Fruit fly (Drosophila melanogaster) whole organism, embryonic: ENCODE results near the gene Tcs4.

Experiments used
- ATbp ChIP-seq: fragments of 200-800 bp; sonication (Bioruptor generic); optimal IDR thresholded peaks from 2 replicates; lab custom pipeline; 2017; ENCODE audit warnings: missing biosample characterization, mild to moderate bottlenecking, missing genetic modification characterization, missing genetic modification reagents
- Blimp-1 ChIP-seq: fragments of 200-800 bp; sonication (Bioruptor generic); optimal IDR thresholded peaks from 3 replicates; lab custom pipeline; 2018; ENCODE audit warnings: missing biosample characterization, missing genetic modification characterization, mild to moderate bottlenecking, moderate library complexity, missing genetic modification reagents
- CG10147 ChIP-seq: fragments of 200-800 bp; sonication (Bioruptor generic); optimal IDR thresholded peaks from 2 replicates; lab custom pipeline; 2019; ENCODE audit warnings: missing biosample characterization, mild to moderate bottlenecking, missing genetic modification characterization, moderate library complexity
- CG11398 ChIP-seq: fragments of 200-800 bp; sonication (Bioruptor generic); optimal IDR thresholded peaks from 2 replicates; lab custom pipeline; 2016; ENCODE audit warnings: missing biosample characterization, missing genetic modification characterization
- CG11696 ChIP-seq: fragments of 200-800 bp; sonication (Bioruptor generic); IDR thresholded peaks from 2 replicates; pipeline ENCODE4 v1.3.6; 2022; ENCODE audit warnings: missing biosample characterization, missing genetic modification characterization
- CG14710 ChIP-seq: fragments of 200-800 bp; sonication (Bioruptor generic); optimal IDR thresholded peaks from 3 replicates; lab custom pipeline; 2019; ENCODE audit warnings: missing biosample characterization, mild to moderate bottlenecking, missing genetic modification characterization, moderate library complexity
- CG15479 ChIP-seq: fragments of 200-800 bp; sonication (Bioruptor generic); optimal IDR thresholded peaks from 3 replicates; lab custom pipeline; 2019; ENCODE audit warnings: missing biosample characterization, mild to moderate bottlenecking, missing genetic modification characterization, moderate library complexity
- CG16815 ChIP-seq: fragments of 200-800 bp; sonication (Bioruptor generic); optimal IDR thresholded peaks from 3 replicates; lab custom pipeline; 2017; ENCODE audit warnings: missing biosample characterization, mild to moderate bottlenecking, missing genetic modification characterization
- CG31365 ChIP-seq: fragments of 200-800 bp; sonication (Bioruptor generic); optimal IDR thresholded peaks from 2 replicates; lab custom pipeline; 2018; ENCODE audit warnings: missing biosample characterization, mild to moderate bottlenecking, missing genetic modification characterization
- CG31388 ChIP-seq: fragments of 200-800 bp; sonication (Bioruptor generic); optimal IDR thresholded peaks from 2 replicates; lab custom pipeline; 2016; ENCODE audit warnings: missing biosample characterization, missing genetic modification characterization
- CG32772 ChIP-seq: fragments of 200-800 bp; sonication (Bioruptor generic); IDR thresholded peaks from 2 replicates; pipeline ENCODE4 v1.3.6; 2022; ENCODE audit warnings: missing biosample characterization, missing genetic modification characterization
- CG4617 ChIP-seq: fragments of 200-800 bp; sonication (Bioruptor generic); optimal IDR thresholded peaks from 3 replicates; lab custom pipeline; 2016; ENCODE audit warnings: missing biosample characterization, missing genetic modification characterization, borderline replicate concordance
- CG7271 ChIP-seq: fragments of 200-800 bp; sonication (Bioruptor generic); optimal IDR thresholded peaks from 2 replicates; lab custom pipeline; 2018; ENCODE audit warnings: missing biosample characterization, mild to moderate bottlenecking, missing genetic modification characterization, moderate library complexity
- CG7987 ChIP-seq: fragments of 200-800 bp; sonication (Bioruptor generic); optimal IDR thresholded peaks from 2 replicates; lab custom pipeline; 2018; ENCODE audit warnings: missing biosample characterization, mild to moderate bottlenecking, missing genetic modification characterization, moderate library complexity
- CG8359 ChIP-seq: fragments of 200-800 bp; sonication (Bioruptor generic); optimal IDR thresholded peaks from 2 replicates; lab custom pipeline; 2017; ENCODE audit warnings: missing biosample characterization, mild to moderate bottlenecking, missing genetic modification characterization, borderline replicate concordance
- CG8478 ChIP-seq: fragments of >200 bp; optimal IDR thresholded peaks from 2 replicates; lab custom pipeline; 2018
- CG8765 ChIP-seq: fragments of 200-800 bp; sonication (Bioruptor generic); IDR thresholded peaks from 2 replicates; pipeline ENCODE4 v1.3.6; 2022; ENCODE audit warnings: missing biosample characterization, missing genetic modification characterization
- CG9609 ChIP-seq: fragments of 200-800 bp; sonication (Bioruptor generic); optimal IDR thresholded peaks from 3 replicates; lab custom pipeline; 2016; ENCODE audit warnings: missing biosample characterization, missing genetic modification characterization
- ERR ChIP-seq: fragments of 200-800 bp; sonication (Bioruptor generic); optimal IDR thresholded peaks from 2 replicates; lab custom pipeline; 2016; ENCODE audit warnings: missing biosample characterization, missing genetic modification characterization
- Eip74EF ChIP-seq, 2 experiments: fragments of 200-800 bp in 1 of 2; fragments of >200 bp in 1 of 2; sonication (Bioruptor generic) in 1 of 2; optimal IDR thresholded peaks; 2 replicates each; lab custom pipeline; 2017 to 2019; ENCODE audit warnings: missing biosample characterization in 2 of 2, missing genetic modification characterization in 2 of 2, mild to moderate bottlenecking in 1 of 2, moderate library complexity in 1 of 2
- Ets97D ChIP-seq: fragments of 200-800 bp; sonication (Bioruptor generic); optimal IDR thresholded peaks from 3 replicates; lab custom pipeline; 2016; ENCODE audit warnings: missing biosample characterization, missing genetic modification characterization
- GATAe ChIP-seq: fragments of 200-800 bp; sonication (Bioruptor generic); conservative IDR thresholded peaks from 2 replicates; pipeline ENCODE4 v1.3.6; 2022; ENCODE audit warnings: missing biosample characterization, missing genetic modification characterization
- HLHmδ ChIP-seq: fragments of 200-800 bp; sonication (Bioruptor generic); optimal IDR thresholded peaks from 2 replicates; lab custom pipeline; 2018; ENCODE audit warnings: missing biosample characterization, mild to moderate bottlenecking, missing genetic modification characterization, moderate library complexity
- HmgZ ChIP-seq: fragments of 200-800 bp; sonication (Bioruptor generic); optimal IDR thresholded peaks from 2 replicates; lab custom pipeline; 2018; ENCODE audit warnings: missing biosample characterization, mild to moderate bottlenecking, missing genetic modification characterization
- Hr51 ChIP-seq, 2 experiments: fragments of 200-800 bp; sonication (Bioruptor generic); optimal IDR thresholded peaks; 2 replicates in 1 of 2; 3 replicates in 1 of 2; lab custom pipeline; 2016 to 2018; ENCODE audit warnings: missing biosample characterization in 2 of 2, missing genetic modification characterization in 2 of 2, mild to moderate bottlenecking in 1 of 2, moderate library complexity in 1 of 2
- Lpt ChIP-seq: fragments of >200 bp; optimal IDR thresholded peaks from 2 replicates; lab custom pipeline; 2018; ENCODE audit warnings: missing biosample characterization, missing genetic modification characterization
- Meics ChIP-seq: fragments of 200-800 bp; sonication (Bioruptor generic); optimal IDR thresholded peaks from 2 replicates; lab custom pipeline; 2017; ENCODE audit warnings: missing biosample characterization, mild to moderate bottlenecking, missing genetic modification characterization
- Mes4 ChIP-seq: fragments of 200-800 bp; sonication (Bioruptor generic); optimal IDR thresholded peaks from 2 replicates; lab custom pipeline; 2016; ENCODE audit warnings: missing biosample characterization, missing genetic modification characterization
- NFAT ChIP-seq: fragments of 200-800 bp; sonication (Bioruptor generic); IDR thresholded peaks from 2 replicates; pipeline ENCODE4 v1.3.6; 2022; ENCODE audit warnings: missing biosample characterization, missing genetic modification characterization
- Sry-δ ChIP-seq: fragments of 200-800 bp; sonication (Bioruptor generic); optimal IDR thresholded peaks from 2 replicates; lab custom pipeline; 2016; ENCODE audit warnings: missing biosample characterization, missing genetic modification characterization
- Tbp ChIP-seq: fragments of >200 bp; optimal IDR thresholded peaks from 2 replicates; lab custom pipeline; 2018; ENCODE audit warnings: missing biosample characterization, missing genetic modification characterization
- Usf ChIP-seq: fragments of 200-800 bp; sonication (Bioruptor generic); optimal IDR thresholded peaks from 2 replicates; lab custom pipeline; 2017; ENCODE audit warnings: missing genotype, missing biosample characterization, missing genetic modification characterization
- Vsx1 ChIP-seq: fragments of 200-800 bp; sonication (Bioruptor generic); optimal IDR thresholded peaks from 2 replicates; lab custom pipeline; 2017; ENCODE audit warnings: missing biosample characterization, mild to moderate bottlenecking, missing genetic modification characterization, missing genetic modification reagents
- YL-1 ChIP-seq: fragments of 200-800 bp; sonication (Bioruptor generic); optimal IDR thresholded peaks from 3 replicates; lab custom pipeline; 2017; ENCODE audit warnings: missing biosample characterization, mild to moderate bottlenecking, missing genetic modification characterization
- ash1 ChIP-seq: fragments of 200-800 bp; sonication (Bioruptor generic); optimal IDR thresholded peaks from 2 replicates; lab custom pipeline; 2018; ENCODE audit warnings: missing biosample characterization, mild to moderate bottlenecking, missing genetic modification characterization
- cad ChIP-seq: fragments of >200 bp; optimal IDR thresholded peaks from 2 replicates; lab custom pipeline; 2017; ENCODE audit warnings: missing biosample characterization, missing genetic modification characterization
- caup ChIP-seq: fragments of 200-800 bp; sonication (Bioruptor generic); optimal IDR thresholded peaks from 3 replicates; lab custom pipeline; 2017; ENCODE audit warnings: missing biosample characterization, mild to moderate bottlenecking, missing genetic modification characterization, moderate library complexity; ENCODE audit not compliant: severe bottlenecking
- dmrt11E ChIP-seq: fragments of 200-800 bp; sonication (Bioruptor generic); optimal IDR thresholded peaks from 3 replicates; lab custom pipeline; 2018; ENCODE audit warnings: missing biosample characterization, mild to moderate bottlenecking, missing genetic modification characterization, moderate library complexity
- ewg ChIP-seq: fragments of 200-800 bp; sonication (Bioruptor generic); optimal IDR thresholded peaks from 3 replicates; lab custom pipeline; 2017; ENCODE audit warnings: mild to moderate bottlenecking, missing biosample characterization, missing genetic modification reagents, missing genetic modification characterization
- fru ChIP-seq: fragments of >200 bp; optimal IDR thresholded peaks from 2 replicates; lab custom pipeline; 2017
- nerfin-2 ChIP-seq: fragments of 200-800 bp; sonication (Bioruptor generic); IDR thresholded peaks from 2 replicates; pipeline ENCODE4 v1.3.6; 2022; ENCODE audit warnings: missing biosample characterization, missing genetic modification characterization; ENCODE audit not compliant: partially characterized antibody
- ro ChIP-seq: fragments of 200-800 bp; sonication (Bioruptor generic); IDR thresholded peaks from 2 replicates; pipeline ENCODE4 v1.3.6; 2022; ENCODE audit warnings: missing biosample characterization, missing genetic modification characterization
- run ChIP-seq: fragments of 200-800 bp; sonication (Bioruptor generic); optimal IDR thresholded peaks from 3 replicates; lab custom pipeline; 2018; ENCODE audit warnings: missing biosample characterization, mild to moderate bottlenecking, missing genetic modification characterization
- sens ChIP-seq: fragments of 200-800 bp; sonication (Bioruptor generic); peaks from one replicate; lab custom pipeline; 2016; ENCODE audit warnings: missing biosample characterization, missing genetic modification characterization
- so ChIP-seq: fragments of 200-800 bp; sonication (Bioruptor generic); IDR thresholded peaks from 3 replicates; pipeline ENCODE4 v1.3.6; 2022; ENCODE audit warnings: missing biosample characterization, missing genetic modification characterization
- sob ChIP-seq: fragments of 200-800 bp; sonication (Bioruptor generic); IDR thresholded peaks from 2 replicates; pipeline ENCODE4 v1.3.6; 2022; ENCODE audit warnings: missing biosample characterization, missing genetic modification characterization
- tll ChIP-seq, 2 experiments: fragments of 200-800 bp in 1 of 2; fragments of >200 bp in 1 of 2; sonication (Bioruptor generic) in 1 of 2; optimal IDR thresholded peaks; 2 replicates each; lab custom pipeline; 2017 to 2019; ENCODE audit warnings: missing biosample characterization in 2 of 2, missing genetic modification characterization in 2 of 2, mild to moderate bottlenecking in 1 of 2, moderate library complexity in 1 of 2
- toy ChIP-seq: fragments of 200-800 bp; sonication (Bioruptor generic); IDR thresholded peaks from 2 replicates; pipeline ENCODE4 v1.3.6; 2022; ENCODE audit warnings: missing biosample characterization, missing genetic modification characterization
- unpg ChIP-seq: fragments of 200-800 bp; sonication (Bioruptor generic); optimal IDR thresholded peaks from 3 replicates; lab custom pipeline; 2018; ENCODE audit warnings: missing biosample characterization, mild to moderate bottlenecking, missing genetic modification characterization, moderate library complexity
- z ChIP-seq: fragments of 200-800 bp; sonication (Bioruptor generic); IDR thresholded peaks from 3 replicates; pipeline ENCODE4 v1.3.6; 2022; ENCODE audit warnings: missing biosample characterization, missing genetic modification characterization

Gene Tcs4

DNA sequence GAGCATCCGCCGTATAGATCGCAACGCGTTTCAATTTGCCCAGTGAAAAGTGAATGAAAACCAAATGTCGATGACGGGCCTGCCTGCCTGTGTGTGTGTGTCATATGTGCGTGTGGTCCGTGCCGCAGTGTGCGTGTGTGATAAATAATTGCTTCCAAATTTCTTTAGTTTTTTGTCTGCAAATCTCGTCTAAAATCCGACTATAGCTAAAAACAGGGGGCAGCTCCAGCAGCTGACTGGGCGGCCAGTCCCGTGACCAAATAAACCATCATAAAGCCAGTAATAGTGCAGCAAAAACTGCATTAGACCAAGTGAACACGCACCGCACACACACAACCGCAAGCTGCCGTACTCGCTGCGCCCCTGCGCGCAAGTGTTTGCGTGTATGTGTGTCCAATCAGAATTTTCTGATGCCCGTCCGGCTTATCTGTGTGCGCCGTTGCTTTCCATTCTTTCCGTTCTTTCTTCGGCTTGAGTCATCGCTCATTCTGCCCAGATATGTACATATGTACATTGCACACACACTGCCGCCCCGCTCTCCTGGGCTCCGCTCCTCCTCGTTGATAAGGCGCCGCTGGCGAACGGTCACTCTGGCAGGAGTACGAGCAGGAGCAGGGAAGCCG is 4.2 kb downstream of the Tcs4 start (continued):
- TF ChIP-seq CG8478 (peak; percentile 92), CG8765 (GFP tag; lab: Robert Waterston, UW) (no peak), CG10147 (GFP tag; lab: Kevin White, UChicago) (no peak), CG11696 (GFP tag; lab: Robert Waterston, UW) (no peak), sens (GFP tag; lab: Kevin White, UChicago) (peak; percentile 19), CG7271 (tag; lab: Kevin White, UChicago) (no peak), ash1 (GFP tag; lab: Kevin White, UChicago) (no peak), CG16815 (GFP tag; lab: Kevin White, UChicago) (no peak), nerfin-2 (GFP tag; lab: Robert Waterston, UW) (no peak), Usf (GFP tag; lab: Kevin White, UChicago) (no peak), Ets97D (GFP tag; lab: Kevin White, UChicago) (no peak), z (no peak), CG7987 (GFP tag; lab: Kevin White, UChicago) (no peak), sob (GFP tag; lab: Robert Waterston, UW) (0 out of 2 replicates have a peak, but pooled peaks have one; percentile 15), YL-1 (GFP tag; lab: Kevin White, UChicago) (peak; percentile 37), Tbp (GFP tag; lab: Kevin White, UChicago) (no peak), ro (GFP tag; lab: Robert Waterston, UW) (no peak), unpg (GFP tag; lab: Kevin White, UChicago) (no peak), caup (GFP tag; lab: Kevin White, UChicago) (no peak), CG15479 (GFP tag; lab: Kevin White, UChicago) (peak; percentile 62), CG14710 (tag; lab: Kevin White, UChicago) (no peak), Mes4 (no peak), tll (GFP tag; optimal IDR thresholded peaks at IDR 0.05; lab: Kevin White, UChicago) (no peak), CG8359 (GFP tag; lab: Kevin White, UChicago) (no peak), Blimp-1 (GFP tag; lab: Kevin White, UChicago) (no peak), CG31388 (GFP tag; lab: Kevin White, UChicago) (no peak), NFAT (GFP tag; lab: Robert Waterston, UW) (no peak), Vsx1 (GFP tag; lab: Kevin White, UChicago) (no peak), Eip74EF (GFP tag; optimal IDR thresholded peaks at IDR 0.05; lab: Kevin White, UChicago) (no peak), ERR (no peak), cad (GFP tag; lab: Kevin White, UChicago) (no peak), CG11398 (GFP tag; lab: Kevin White, UChicago) (no peak), toy (GFP tag; lab: Robert Waterston, UW) (no peak), Sry-δ (GFP tag; lab: Kevin White, UChicago) (no peak), Lpt (no peak), CG4617 (GFP tag; lab: Kevin White, UChicago) (peak; percentile 17), Hr51 (GFP tag; optimal IDR thresholded peaks at IDR 0.05; lab: Kevin White, UChicago) (peak in 1 of 2 experiments; percentile 11), CG32772 (no peak), GATAe (0 out of 2 replicates have a peak, but pooled peaks have one; percentile 22), so (no peak), run (tag; lab: Kevin White, UChicago) (no peak), fru (lab: Kevin White, UChicago) (peak; percentile 23), ATbp (peak; percentile 23), HmgZ (no peak), CG31365 (tag; lab: Kevin White, UChicago) (no peak), HLHmδ (peak; percentile 39), CG9609 (GFP tag; lab: Kevin White, UChicago) (no peak), dmrt11E (tag; lab: Kevin White, UChicago) (peak; percentile 18), ewg (peak; percentile 25), Meics (GFP tag; lab: Kevin White, UChicago) (no peak)
